Fruit fly (Drosophila melanogaster): Measurements from ENCODE around the gene CG8202.

Gene CG8202

DNA sequence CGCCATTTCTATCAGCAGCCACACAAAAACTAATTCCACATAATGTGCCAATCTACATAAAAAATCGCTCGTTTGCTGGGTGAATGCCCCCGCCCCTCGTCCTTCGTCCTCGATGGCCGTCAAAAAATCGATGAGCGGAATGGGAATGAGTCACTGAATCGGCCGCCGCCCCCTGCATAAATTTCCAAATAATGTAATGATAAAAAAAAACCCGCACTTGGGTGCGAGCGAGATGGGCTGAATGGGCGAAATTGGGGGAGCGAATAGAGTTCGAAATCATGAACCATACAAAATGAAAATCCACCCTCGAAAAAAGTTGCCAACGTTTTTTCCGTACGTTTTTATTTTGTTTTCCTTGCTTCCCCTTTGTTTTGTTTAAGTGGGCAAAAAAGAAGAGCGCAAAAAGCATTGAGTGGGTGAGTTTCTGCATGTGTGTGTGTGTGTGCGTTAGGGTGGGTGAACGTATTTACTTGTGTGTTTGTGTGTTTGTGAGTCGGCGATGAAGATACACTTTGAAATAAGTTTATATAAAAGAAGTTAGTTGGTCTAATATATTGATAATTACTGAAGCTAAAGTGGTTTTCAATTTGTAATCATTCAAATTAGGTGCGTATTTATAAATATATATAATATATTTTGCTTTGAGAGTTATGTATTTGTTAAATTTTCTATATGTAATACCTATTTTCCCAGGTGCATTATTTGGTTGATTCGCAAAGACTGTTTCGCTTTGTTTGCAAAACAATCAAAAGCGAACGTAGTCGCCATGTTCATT, 26.4 kb upstream of the CG8202 start (continued):
- TF ChIP-seq CG1832 (GFP tag; optimal IDR thresholded peaks at IDR 0.05) = peak; percentile 32
- TF ChIP-seq Hand (GFP tag; optimal IDR thresholded peaks at IDR 0.05) = peak; percentile 10
- no peak for TF ChIP-seq pb (GFP tag; optimal IDR thresholded peaks at IDR 0.05)
- no peak for TF ChIP-seq CG3838 (GFP tag; optimal IDR thresholded peaks at IDR 0.05)
- no peak for TF ChIP-seq al (GFP tag; IDR thresholded peaks at IDR 0.05)
- TF ChIP-seq CG8359 (GFP tag; optimal IDR thresholded peaks at IDR 0.05; ENCODE audit: borderline replicate concordance) = no peak
- no peak for TF ChIP-seq CG12769 (tag; optimal IDR thresholded peaks at IDR 0.05)
- no peak for TF ChIP-seq exex (tag; optimal IDR thresholded peaks at IDR 0.05)
- no peak for TF ChIP-seq Drgx (GFP tag; IDR thresholded peaks at IDR 0.05)
- peak; percentile 98 for TF ChIP-seq sqz (GFP tag; optimal IDR thresholded peaks at IDR 0.05)
- no peak for TF ChIP-seq CG13296 (GFP tag; optimal IDR thresholded peaks at IDR 0.05)
- TF ChIP-seq CG7839 (tag; optimal IDR thresholded peaks at IDR 0.05) = peak; percentile 22
- no peak for TF ChIP-seq CG15601 (tag; optimal IDR thresholded peaks at IDR 0.05)
- 0 out of 2 replicates have a peak, but pooled peaks have one; percentile 24 for TF ChIP-seq crol (GFP tag; IDR thresholded peaks at IDR 0.05)
- TF ChIP-seq bowl (GFP tag; IDR thresholded peaks at IDR 0.05) = no peak
- no peak for TF ChIP-seq Elba2 (GFP tag; optimal IDR thresholded peaks at IDR 0.05)
- TF ChIP-seq Nf-YB (GFP tag; optimal IDR thresholded peaks at IDR 0.05) = peak; percentile 91
- no peak for TF ChIP-seq Opbp (GFP tag; IDR thresholded peaks at IDR 0.05; ENCODE audit: partially characterized antibody)
- no peak for TF ChIP-seq zf30C (GFP tag; optimal IDR thresholded peaks at IDR 0.05)
- TF ChIP-seq CG8290 (GFP tag; optimal IDR thresholded peaks at IDR 0.05) = no peak
- no peak for TF ChIP-seq CG8290 (tag; optimal IDR thresholded peaks at IDR 0.05)
- TF ChIP-seq gcm (GFP tag; optimal IDR thresholded peaks at IDR 0.05) = no peak
- no peak for TF ChIP-seq CG6683 (GFP tag; optimal IDR thresholded peaks at IDR 0.05)
- TF ChIP-seq CG10462 (GFP tag; optimal IDR thresholded peaks at IDR 0.05) = no peak
- TF ChIP-seq Atf6 (GFP tag; IDR thresholded peaks at IDR 0.05) = no peak
- peak; percentile 77; the same call in 2 of the 3 replicates for TF ChIP-seq z (GFP tag; IDR thresholded peaks at IDR 0.05)
- TF ChIP-seq sr (GFP tag; IDR thresholded peaks at IDR 0.05) = peak; percentile 59
- no peak for TF ChIP-seq lov (optimal IDR thresholded peaks at IDR 0.05)
- TF ChIP-seq lov (GFP tag; IDR thresholded peaks at IDR 0.05) = no peak
- peak; percentile 91 for TF ChIP-seq Nf-YC (tag; optimal IDR thresholded peaks at IDR 0.05)
- TF ChIP-seq pros (GFP tag; optimal IDR thresholded peaks at IDR 0.05) = peak; percentile 45
- no peak for TF ChIP-seq sna (GFP tag; IDR thresholded peaks at IDR 0.05; ENCODE audit: partially characterized antibody)
- TF ChIP-seq CG9817 (tag; optimal IDR thresholded peaks at IDR 0.05) = no peak
- peak; percentile 93 for TF ChIP-seq abd-A (tag; optimal IDR thresholded peaks at IDR 0.05)

DNA sequence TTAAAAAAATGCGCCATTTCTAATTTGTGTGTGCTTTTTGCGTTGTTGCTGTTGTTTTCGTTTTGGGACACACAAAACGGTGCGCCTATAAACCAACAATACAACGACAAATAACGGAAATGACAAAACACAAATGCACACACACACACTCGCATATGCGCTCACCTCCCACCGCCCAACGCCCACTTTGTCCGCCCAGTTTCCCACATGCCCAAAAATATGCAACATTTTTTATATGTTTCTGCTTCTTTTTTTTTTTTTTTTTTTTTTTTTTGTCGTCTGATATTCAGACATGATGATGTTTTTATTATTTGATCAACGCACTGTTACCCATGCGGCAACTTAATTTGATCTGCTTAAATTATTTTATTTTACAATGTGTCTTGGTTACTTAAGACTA, 24.7 kb upstream of the CG8202 start:
- TF ChIP-seq ttk (GFP tag; IDR thresholded peaks at IDR 0.05) = 0 out of 2 replicates have a peak, but pooled peaks have one; percentile 22
- no peak for TF ChIP-seq Dbx (GFP tag; IDR thresholded peaks at IDR 0.05)
- TF ChIP-seq CG17359 (tag; optimal IDR thresholded peaks at IDR 0.05) = peak; percentile 81
- peak; percentile 78 for TF ChIP-seq CG3065 (GFP tag; optimal IDR thresholded peaks at IDR 0.05)
- no peak for TF ChIP-seq Hand (GFP tag; optimal IDR thresholded peaks at IDR 0.05)
- TF ChIP-seq CG9932 (GFP tag; IDR thresholded peaks at IDR 0.05) = no peak
- TF ChIP-seq cg (GFP tag; optimal IDR thresholded peaks at IDR 0.05) = peak; percentile 42
- no peak for TF ChIP-seq MESR4 (GFP tag; optimal IDR thresholded peaks at IDR 0.05)
- TF ChIP-seq chn (GFP tag; optimal IDR thresholded peaks at IDR 0.05) = peak; percentile 68
- peak; percentile 47; the same call in 1 of the 3 replicates for TF ChIP-seq ci (GFP tag; IDR thresholded peaks at IDR 0.05)

Data from whole organism, embryonic.